Fruit fly (Drosophila melanogaster) whole organism, adult: Measurements from ENCODE around the gene Polr1E.

Source experiments
- CG11617 ChIP-seq: fragments of 200-800 bp; sonication (Bioruptor generic); optimal IDR thresholded peaks from 2 replicates; lab custom pipeline; 2017; ENCODE audit warnings: mild to moderate bottlenecking, missing biosample characterization, missing genetic modification reagents, missing genetic modification characterization
- CG12768 ChIP-seq: fragments of 200-800 bp; sonication (Bioruptor generic); optimal IDR thresholded peaks from 2 replicates; lab custom pipeline; 2017; ENCODE audit warnings: missing biosample characterization, missing genetic modification characterization, mild to moderate bottlenecking, moderate library complexity, missing genetic modification reagents
- CG14711 ChIP-seq: fragments of 200-800 bp; sonication (Bioruptor generic); optimal IDR thresholded peaks from 2 replicates; lab custom pipeline; 2018; ENCODE audit warnings: missing biosample characterization, mild to moderate bottlenecking, missing genetic modification characterization, moderate library complexity
- CG1620 ChIP-seq: fragments of 200-800 bp; sonication (Bioruptor generic); optimal IDR thresholded peaks from 2 replicates; lab custom pipeline; 2016; ENCODE audit warnings: missing biosample characterization, missing genetic modification characterization
- CG33017 ChIP-seq: fragments of 200-800 bp; sonication (Bioruptor generic); optimal IDR thresholded peaks from 2 replicates; lab custom pipeline; 2018; ENCODE audit warnings: missing biosample characterization, mild to moderate bottlenecking, missing genetic modification characterization, moderate library complexity
- CG5204 ChIP-seq: fragments of 200-800 bp; sonication (Bioruptor generic); optimal IDR thresholded peaks from 2 replicates; lab custom pipeline; 2016; ENCODE audit warnings: missing biosample characterization, missing genetic modification characterization
- CG7045 ChIP-seq: fragments of 200-800 bp; sonication (Bioruptor generic); optimal IDR thresholded peaks from 2 replicates; lab custom pipeline; 2017; ENCODE audit warnings: missing biosample characterization, mild to moderate bottlenecking, missing genetic modification characterization
- CG7101 ChIP-seq: fragments of 200-800 bp; sonication (Bioruptor generic); optimal IDR thresholded peaks from 2 replicates; lab custom pipeline; 2018; ENCODE audit warnings: missing biosample characterization, mild to moderate bottlenecking, missing genetic modification characterization, moderate library complexity
- Clk ChIP-seq: fragments of 200-800 bp; sonication (Bioruptor generic); optimal IDR thresholded peaks from 2 replicates; lab custom pipeline; 2017; ENCODE audit warnings: missing biosample characterization, missing genetic modification characterization
- Crg-1 ChIP-seq: fragments of 200-800 bp; sonication (Bioruptor generic); optimal IDR thresholded peaks from 2 replicates; lab custom pipeline; 2016; ENCODE audit warnings: missing biosample characterization, missing genetic modification characterization
- Hr96 ChIP-seq: fragments of 200-800 bp; sonication (Bioruptor generic); optimal IDR thresholded peaks from 2 replicates; lab custom pipeline; 2016; ENCODE audit warnings: missing biosample characterization, missing genetic modification characterization
- Mnt ChIP-seq: fragments of 200-800 bp; sonication (Bioruptor generic); optimal IDR thresholded peaks from 2 replicates; lab custom pipeline; 2016; ENCODE audit warnings: missing biosample characterization, mild to moderate bottlenecking, missing genetic modification characterization
- bab1 ChIP-seq: fragments of 200-800 bp; sonication (Bioruptor generic); optimal IDR thresholded peaks from 3 replicates; lab custom pipeline; 2019; ENCODE audit warnings: missing biosample characterization, mild to moderate bottlenecking, missing genetic modification characterization, moderate library complexity
- cic ChIP-seq: fragments of 200-800 bp; sonication (Bioruptor generic); optimal IDR thresholded peaks from 2 replicates; lab custom pipeline; 2017; ENCODE audit warnings: missing biosample characterization, mild to moderate bottlenecking, missing genetic modification characterization, moderate library complexity
- cnc ChIP-seq, 2 experiments: fragments of >200 bp; optimal IDR thresholded peaks; 2 replicates each; lab custom pipeline; 2017
- kay ChIP-seq: fragments of 200-800 bp; sonication (Bioruptor generic); peaks from one replicate; lab custom pipeline; 2016; ENCODE audit warnings: missing biosample characterization, missing genetic modification characterization, borderline replicate concordance
- ovo ChIP-seq: fragments of 200-800 bp; sonication (Bioruptor generic); optimal IDR thresholded peaks from 2 replicates; lab custom pipeline; 2016; ENCODE audit warnings: missing biosample characterization, missing genetic modification characterization
- pad ChIP-seq: fragments of 200-800 bp; sonication (Bioruptor generic); optimal IDR thresholded peaks from 3 replicates; lab custom pipeline; 2017; ENCODE audit warnings: missing biosample characterization, missing genetic modification characterization, mild to moderate bottlenecking, moderate library complexity, missing genetic modification reagents
- tj ChIP-seq: fragments of 200-800 bp; sonication (Bioruptor generic); optimal IDR thresholded peaks from 3 replicates; lab custom pipeline; 2017; ENCODE audit warnings: missing biosample characterization, mild to moderate bottlenecking, missing genetic modification characterization, moderate library complexity
- toe ChIP-seq: fragments of 200-800 bp; sonication (Bioruptor generic); optimal IDR thresholded peaks from 2 replicates; lab custom pipeline; 2016; ENCODE audit warnings: missing biosample characterization, missing genetic modification characterization

Polr1E gene

DNA sequence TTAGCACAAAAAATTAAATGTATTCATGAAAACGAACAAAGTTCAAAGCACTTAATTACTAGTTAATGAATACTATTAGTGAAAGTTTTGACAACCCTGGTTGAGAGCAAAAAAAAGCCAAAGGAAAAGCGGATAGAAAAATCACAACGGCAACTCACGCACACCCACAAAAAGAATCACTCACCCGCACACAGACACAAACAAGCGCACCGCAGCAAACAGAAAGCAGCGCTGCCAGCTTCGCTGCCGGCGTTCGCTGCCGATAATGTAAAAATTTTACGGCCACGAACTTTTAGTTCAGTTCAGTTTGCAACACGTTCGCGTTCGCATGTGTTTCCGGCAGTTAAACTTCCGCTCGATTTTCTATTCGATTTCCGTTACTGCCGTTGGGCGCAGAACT lies 34.0 kb downstream of the Polr1E start, which contains the start of gene CG18599:
TSS of gene CG18599 (plus strand) at position 301 of the 400 bp plus-strand sequence.
- TF ChIP-seq tj (GFP tag; lab: Kevin White, UChicago), result no peak
- TF ChIP-seq CG5204 (GFP tag; lab: Kevin White, UChicago), result no peak
- TF ChIP-seq CG33017 (tag; lab: Kevin White, UChicago), result no peak
- no peak for TF ChIP-seq bab1
- TF ChIP-seq CG7045 (GFP tag; lab: Kevin White, UChicago), result no peak
- TF ChIP-seq Clk (GFP tag; lab: Kevin White, UChicago), result no peak
- TF ChIP-seq toe (GFP tag; lab: Kevin White, UChicago), result no peak
- no peak for TF ChIP-seq CG11617 (GFP tag; lab: Kevin White, UChicago)
- no peak for TF ChIP-seq cnc (optimal IDR thresholded peaks at IDR 0.05; lab: Kevin White, UChicago)
- TF ChIP-seq Crg-1 (GFP tag; lab: Kevin White, UChicago), result no peak
- no peak for TF ChIP-seq pad (GFP tag; lab: Kevin White, UChicago)
- TF ChIP-seq CG1620, result no peak

DNA sequence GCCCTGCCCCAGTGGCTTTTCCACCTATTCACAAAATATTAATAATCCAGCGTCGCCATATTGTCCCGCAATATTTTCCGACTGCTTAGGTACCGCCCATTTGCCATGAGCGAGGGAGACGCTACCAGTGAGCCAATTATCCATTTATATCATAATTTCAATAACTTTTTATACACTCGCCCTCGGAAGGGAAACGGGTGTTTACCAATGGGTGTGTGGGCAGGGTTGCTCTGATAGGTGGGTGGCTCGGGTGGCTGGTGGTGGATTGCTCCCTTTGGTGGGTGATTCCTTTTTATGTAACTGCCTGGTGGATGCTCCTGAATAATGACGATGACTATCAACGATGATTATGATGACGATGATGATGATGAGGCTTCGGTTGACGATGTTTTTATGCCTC lies 34.9 kb downstream of the Polr1E start:
- TF ChIP-seq CG7045 (GFP tag; lab: Kevin White, UChicago), result no peak
- no peak for TF ChIP-seq ovo (GFP tag; lab: Kevin White, UChicago)
- TF ChIP-seq CG33017 (tag; lab: Kevin White, UChicago), result no peak
- TF ChIP-seq cic (GFP tag; lab: Kevin White, UChicago), result no peak
- TF ChIP-seq CG5204 (GFP tag; lab: Kevin White, UChicago), result no peak
- no peak for TF ChIP-seq bab1
- TF ChIP-seq Mnt (GFP tag; lab: Kevin White, UChicago), result no peak
- no peak for TF ChIP-seq tj (GFP tag; lab: Kevin White, UChicago)
- TF ChIP-seq cnc (optimal IDR thresholded peaks at IDR 0.05; lab: Kevin White, UChicago), result no peak
- no peak for TF ChIP-seq Hr96 (GFP tag; lab: Kevin White, UChicago)
- no peak for TF ChIP-seq kay (GFP tag; lab: Kevin White, UChicago)
- no peak for TF ChIP-seq CG12768 (GFP tag; lab: Kevin White, UChicago)
- TF ChIP-seq CG11617 (GFP tag; lab: Kevin White, UChicago), result no peak
- TF ChIP-seq Clk (GFP tag; lab: Kevin White, UChicago), result no peak
- no peak for TF ChIP-seq Crg-1 (GFP tag; lab: Kevin White, UChicago)

DNA sequence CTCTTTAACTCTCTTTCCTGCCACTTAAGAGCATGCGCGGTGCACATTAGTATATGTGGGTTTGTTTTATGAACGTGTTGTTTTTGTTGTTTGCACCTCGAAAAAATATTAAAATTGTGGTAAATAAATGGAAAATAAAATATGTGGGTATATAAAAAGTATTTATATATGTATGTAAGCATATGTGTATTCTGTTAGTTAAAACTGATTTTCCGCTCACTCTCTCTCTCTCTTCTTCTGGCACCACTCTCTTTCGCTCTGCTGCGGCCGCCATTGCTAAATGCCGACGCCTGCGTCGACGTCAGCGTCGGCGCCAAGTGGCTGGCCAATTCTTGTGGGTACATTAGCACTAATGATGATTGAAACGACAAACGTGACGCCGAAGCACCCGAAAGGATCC lies 36.3 kb downstream of the Polr1E start:
- no peak for TF ChIP-seq CG5204 (GFP tag; lab: Kevin White, UChicago)
- no peak for TF ChIP-seq pad (GFP tag; lab: Kevin White, UChicago)
- no peak for TF ChIP-seq CG1620
- no peak for TF ChIP-seq CG14711 (tag; lab: Kevin White, UChicago)
- TF ChIP-seq Crg-1 (GFP tag; lab: Kevin White, UChicago), result no peak
- TF ChIP-seq bab1, result no peak
- TF ChIP-seq CG33017 (tag; lab: Kevin White, UChicago), result no peak
- TF ChIP-seq Clk (GFP tag; lab: Kevin White, UChicago), result no peak
- TF ChIP-seq toe (GFP tag; lab: Kevin White, UChicago), result no peak
- no peak for TF ChIP-seq cnc (optimal IDR thresholded peaks at IDR 0.05; lab: Kevin White, UChicago)
- no peak for TF ChIP-seq CG7101 (tag; lab: Kevin White, UChicago)
- no peak for TF ChIP-seq CG11617 (GFP tag; lab: Kevin White, UChicago)
- TF ChIP-seq tj (GFP tag; lab: Kevin White, UChicago), result no peak
- TF ChIP-seq kay (GFP tag; lab: Kevin White, UChicago), result no peak
- TF ChIP-seq Hr96 (GFP tag; lab: Kevin White, UChicago), result no peak
- TF ChIP-seq Mnt (GFP tag; lab: Kevin White, UChicago), result no peak
- TF ChIP-seq CG7045 (GFP tag; lab: Kevin White, UChicago), result no peak

DNA sequence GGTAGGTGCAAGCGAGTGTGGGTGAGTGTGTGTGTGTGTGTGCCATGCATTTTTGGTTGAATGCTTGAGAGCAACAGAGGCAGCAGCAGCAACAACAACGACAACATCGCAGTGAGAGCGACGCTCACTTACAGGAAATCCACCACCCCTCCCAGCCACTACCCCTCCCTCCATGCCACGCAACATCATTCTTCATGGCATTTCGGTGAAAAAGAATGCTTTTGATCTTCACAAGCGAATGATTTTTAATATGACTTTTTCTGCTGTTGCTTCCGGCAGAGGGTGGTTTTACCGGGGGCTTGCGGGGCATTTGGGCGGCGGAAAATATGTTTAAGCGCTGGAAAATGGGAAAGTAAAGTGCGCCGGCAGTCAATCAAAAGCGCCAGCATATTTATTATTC lies 39.9 kb downstream of the Polr1E start:
- no peak for TF ChIP-seq ovo (GFP tag; lab: Kevin White, UChicago)
- TF ChIP-seq CG1620, result no peak
- TF ChIP-seq tj (GFP tag; lab: Kevin White, UChicago), result no peak
- no peak for TF ChIP-seq CG33017 (tag; lab: Kevin White, UChicago)
- TF ChIP-seq Hr96 (GFP tag; lab: Kevin White, UChicago), result no peak
- no peak for TF ChIP-seq CG7045 (GFP tag; lab: Kevin White, UChicago)
- no peak for TF ChIP-seq cic (GFP tag; lab: Kevin White, UChicago)
- TF ChIP-seq cnc (optimal IDR thresholded peaks at IDR 0.05; lab: Kevin White, UChicago), result no peak
- no peak for TF ChIP-seq Mnt (GFP tag; lab: Kevin White, UChicago)

DNA sequence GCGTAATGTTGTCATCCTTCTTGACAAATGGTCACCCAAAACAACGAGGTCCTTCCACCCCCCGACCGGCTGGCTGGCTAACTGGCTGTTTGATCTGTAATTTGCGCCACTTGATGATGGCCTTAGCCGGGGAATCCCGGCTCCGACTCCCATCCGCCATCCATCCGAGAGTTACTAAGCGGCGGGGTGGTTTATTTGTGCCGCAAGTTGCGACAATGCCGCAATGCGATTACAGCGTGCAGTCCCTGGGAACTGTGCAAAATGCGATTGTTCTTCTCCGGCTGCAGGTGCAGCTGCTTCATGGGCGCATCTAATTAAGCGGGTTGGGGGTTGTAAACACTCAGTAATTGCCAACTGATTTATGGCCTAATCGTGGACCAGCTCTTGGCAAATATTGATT lies 41.5 kb downstream of the Polr1E start:
- no peak for TF ChIP-seq kay (GFP tag; lab: Kevin White, UChicago)
- TF ChIP-seq toe (GFP tag; lab: Kevin White, UChicago), result no peak
- no peak for TF ChIP-seq cic (GFP tag; lab: Kevin White, UChicago)
- no peak for TF ChIP-seq Crg-1 (GFP tag; lab: Kevin White, UChicago)

DNA sequence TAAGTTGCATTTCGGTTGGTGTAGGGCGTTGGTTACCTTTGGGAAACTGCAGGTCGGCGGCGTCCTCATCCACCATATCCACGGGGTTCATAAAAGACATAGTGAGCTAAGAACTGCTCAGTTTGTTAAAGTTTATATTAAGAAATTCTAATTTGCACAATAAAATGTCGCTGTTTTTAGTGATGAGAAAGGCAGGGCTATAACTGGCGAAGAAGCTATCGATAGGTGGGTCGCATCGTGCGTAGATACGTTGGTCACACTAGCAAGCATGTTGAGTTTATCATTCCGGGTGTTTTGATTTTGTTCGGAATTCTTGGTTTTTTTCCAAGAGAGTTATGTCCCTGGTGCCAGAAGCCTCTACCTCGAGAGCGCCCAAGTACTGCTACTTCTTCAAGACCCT lies 46.2 kb downstream of the Polr1E start, which contains the start of the genes Ada2a, Polr2D, Tgs1 and moi:
TSS of gene Ada2a (minus strand) at position 207 of the 400 bp plus-strand sequence.
TSS of gene Polr2D (minus strand) at position 207 of the 400 bp plus-strand sequence.
TSS of gene Tgs1 (plus strand) at position 250 of the 400 bp plus-strand sequence.
TSS of gene moi (plus strand) at position 250 of the 400 bp plus-strand sequence.
- TF ChIP-seq Mnt (GFP tag; lab: Kevin White, UChicago) (peak; percentile 21), CG7045 (GFP tag; lab: Kevin White, UChicago) (no peak), bab1 (peak; percentile 57)
